Fruit fly (Drosophila melanogaster): ENCODE results near the gene CG3402.

CG3402 gene

DNA sequence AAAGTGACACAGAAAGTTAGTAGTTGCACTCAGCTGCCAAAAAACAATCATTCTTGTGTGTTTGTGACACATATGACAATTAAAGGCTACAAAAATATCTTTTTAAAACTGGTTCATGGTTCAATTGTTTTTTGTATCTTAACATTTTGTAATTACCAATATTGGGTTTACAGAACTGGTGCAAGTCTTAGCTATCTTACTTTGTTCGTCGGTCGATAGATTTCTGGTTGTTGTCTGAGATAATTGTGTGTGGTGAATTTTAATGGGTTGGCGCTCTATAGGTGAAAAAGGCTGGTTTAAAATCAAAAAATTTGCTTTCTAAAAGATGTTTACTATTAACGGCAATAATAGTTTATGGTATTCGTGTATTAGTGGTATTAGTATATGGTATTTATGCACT is 48.0 kb downstream of the CG3402 start (continued):
- TF ChIP-seq CG8359 (GFP tag; optimal IDR thresholded peaks at IDR 0.05; ENCODE audit: borderline replicate concordance) (no peak), dan (GFP tag; IDR thresholded peaks at IDR 0.05) (no peak), CG31388 (GFP tag; optimal IDR thresholded peaks at IDR 0.05) (no peak), fd3F (GFP tag; optimal IDR thresholded peaks at IDR 0.05) (no peak), knrl (GFP tag; IDR thresholded peaks at IDR 0.05; ENCODE audit: partially characterized antibody) (peak; percentile 59), fd102C (GFP tag; optimal IDR thresholded peaks at IDR 0.05) (no peak), Aef1 (GFP tag; IDR thresholded peaks at IDR 0.05) (no peak), Oli (tag; optimal IDR thresholded peaks at IDR 0.05) (no peak), h (optimal IDR thresholded peaks at IDR 0.05) (no peak), crol (GFP tag; IDR thresholded peaks at IDR 0.05) (no peak), CG11695 (GFP tag; IDR thresholded peaks at IDR 0.05) (no peak), dmrt11E (tag; optimal IDR thresholded peaks at IDR 0.05) (no peak), Deaf1 (tag; optimal IDR thresholded peaks at IDR 0.05) (no peak), Vsx1 (GFP tag; optimal IDR thresholded peaks at IDR 0.05) (no peak), CG12659 (GFP tag; optimal IDR thresholded peaks at IDR 0.05) (no peak), wdn (GFP tag; IDR thresholded peaks at IDR 0.05) (no peak), CG5953 (GFP tag; IDR thresholded peaks at IDR 0.05) (no peak), CTCF (GFP tag; optimal IDR thresholded peaks at IDR 0.05) (peak; percentile 80), cg (GFP tag; optimal IDR thresholded peaks at IDR 0.05) (no peak), jing (GFP tag; optimal IDR thresholded peaks at IDR 0.05) (no peak), gsb-n (tag; optimal IDR thresholded peaks at IDR 0.05) (no peak), pho (GFP tag; optimal IDR thresholded peaks at IDR 0.05) (no peak), CG10979 (tag; optimal IDR thresholded peaks at IDR 0.05) (no peak), hkb (optimal IDR thresholded peaks at IDR 0.05) (no peak), hkb (GFP tag; IDR thresholded peaks at IDR 0.05) (no peak), dmrt99B (tag; optimal IDR thresholded peaks at IDR 0.05) (no peak), CG1233 (GFP tag; optimal IDR thresholded peaks at IDR 0.05) (no peak), Bgb (GFP tag; IDR thresholded peaks at IDR 0.05; ENCODE audit: partially characterized antibody) (no peak), tx (GFP tag; optimal IDR thresholded peaks at IDR 0.05) (no peak), CG17912 (GFP tag; optimal IDR thresholded peaks at IDR 0.05) (no peak), CG1603 (tag; optimal IDR thresholded peaks at IDR 0.05) (no peak), Mrtf (GFP tag; IDR thresholded peaks at IDR 0.05) (no peak), TFAM (GFP tag; optimal IDR thresholded peaks at IDR 0.05) (no peak), emc (GFP tag; optimal IDR thresholded peaks at IDR 0.05) (no peak), CG3838 (GFP tag; optimal IDR thresholded peaks at IDR 0.05) (no peak), vnd (GFP tag; IDR thresholded peaks at IDR 0.05; ENCODE audit: partially characterized antibody) (no peak), lmd (GFP tag; IDR thresholded peaks at IDR 0.05) (no peak), CG14710 (tag; optimal IDR thresholded peaks at IDR 0.05) (peak; percentile 25), E2f2 (GFP tag; IDR thresholded peaks at IDR 0.05) (peak; percentile 90), gfzf (GFP tag; optimal IDR thresholded peaks at IDR 0.05) (peak; percentile 49), bbx (GFP tag; IDR thresholded peaks at IDR 0.05; ENCODE audit: partially characterized antibody) (no peak), CG4707 (GFP tag; optimal IDR thresholded peaks at IDR 0.05) (no peak), CG18476 (GFP tag; optimal IDR thresholded peaks at IDR 0.05) (no peak), CG13296 (GFP tag; optimal IDR thresholded peaks at IDR 0.05) (no peak), repo (GFP tag; optimal IDR thresholded peaks at IDR 0.05) (no peak), CG8924 (tag; optimal IDR thresholded peaks at IDR 0.05) (peak; percentile 9), D19B (GFP tag; optimal IDR thresholded peaks at IDR 0.05) (no peak), CG14667 (GFP tag; IDR thresholded peaks at IDR 0.05) (no peak), danr (GFP tag; IDR thresholded peaks at IDR 0.05) (no peak), Blimp-1 (GFP tag; optimal IDR thresholded peaks at IDR 0.05) (no peak), CG14014 (GFP tag; IDR thresholded peaks at IDR 0.05) (no peak), mam (GFP tag; optimal IDR thresholded peaks at IDR 0.05) (no peak), sna (GFP tag; IDR thresholded peaks at IDR 0.05; ENCODE audit: partially characterized antibody) (no peak)

All from whole organism, embryonic.